Worm (Caenorhabditis elegans) whole organism, L1 larva: Measurements from ENCODE around the gene ptr-9.

ENCODE experiments used
- C16A3.4 ChIP-seq: fragments of 150-350 bp; optimal IDR thresholded peaks from 2 replicates; lab custom pipeline; 2014; ENCODE audit warnings: missing biosample characterization, missing genetic modification characterization
- C34B4.2 ChIP-seq: sonication (generic microtip); optimal IDR thresholded peaks from 2 replicates; lab custom pipeline; 2017; ENCODE audit warnings: mild to moderate bottlenecking, missing genetic modification characterization, missing compliant biosample characterization
- Y116A8C.19 ChIP-seq: sonication (generic microtip); optimal IDR thresholded peaks from 2 replicates; lab custom pipeline; 2016; ENCODE audit warnings: missing compliant biosample characterization, missing genetic modification characterization, borderline replicate concordance
- alr-1 ChIP-seq: fragments of 200-800 bp; sonication (Bioruptor generic); optimal IDR thresholded peaks from 2 replicates; lab custom pipeline; 2018; ENCODE audit warnings: borderline replicate concordance, mild to moderate bottlenecking, missing genetic modification characterization, missing compliant biosample characterization
- aly-2 ChIP-seq: fragments of 150-350 bp; optimal IDR thresholded peaks from 2 replicates; lab custom pipeline; 2014; ENCODE audit warnings: missing biosample characterization, missing genetic modification characterization
- blmp-1 ChIP-seq: fragments of 150-350 bp; optimal IDR thresholded peaks from 2 replicates; lab custom pipeline; 2014; ENCODE audit warnings: missing biosample characterization, missing genetic modification characterization
- ceh-63 ChIP-seq: fragments of 200-800 bp; sonication (Bioruptor generic); optimal IDR thresholded peaks from 2 replicates; lab custom pipeline; 2018; ENCODE audit warnings: mild to moderate bottlenecking, missing genetic modification characterization, missing compliant biosample characterization
- ceh-82 ChIP-seq, 3 experiments: fragments of 150-350 bp in 1 of 3; sonication (generic microtip) in 2 of 3; optimal IDR thresholded peaks; 2 replicates each; lab custom pipeline; 2014 to 2017; ENCODE audit warnings: missing biosample characterization in 3 of 3, missing genetic modification characterization in 3 of 3
- ceh-90 ChIP-seq: sonication (generic microtip); optimal IDR thresholded peaks from 2 replicates; lab custom pipeline; 2016; ENCODE audit warnings: missing genetic modification characterization, missing compliant biosample characterization
- ces-1 ChIP-seq: fragments of 150-350 bp; optimal IDR thresholded peaks from 2 replicates; lab custom pipeline; 2014; ENCODE audit warnings: missing biosample characterization, missing genetic modification reagents, missing genetic modification characterization
- dpl-1 ChIP-seq, 3 experiments: fragments of 150-350 bp in 2 of 3; sonication (generic microtip) in 1 of 3; optimal IDR thresholded peaks; 2 replicates each; lab custom pipeline; 2014 to 2017; ENCODE audit warnings: missing biosample characterization in 3 of 3, missing genetic modification characterization in 3 of 3, missing genetic modification reagents in 3 of 3
- dsc-1 ChIP-seq: sonication (generic microtip); optimal IDR thresholded peaks from 2 replicates; lab custom pipeline; 2016; ENCODE audit warnings: mild to moderate bottlenecking, missing genetic modification characterization, missing compliant biosample characterization
- efl-1 ChIP-seq, 4 experiments: fragments of 150-350 bp; optimal IDR thresholded peaks in 3 of 4; peaks in 1 of 4; 1 replicate in 1 of 4; 2 replicates in 3 of 4; lab custom pipeline; 2014; ENCODE audit warnings: missing biosample characterization in 2 of 4, missing genetic modification characterization in 2 of 4, missing genetic modification reagents in 2 of 4
- efl-3 ChIP-seq: fragments of 200-800 bp; sonication (Bioruptor generic); optimal IDR thresholded peaks from 2 replicates; lab custom pipeline; 2018; ENCODE audit warnings: mild to moderate bottlenecking, missing genetic modification characterization, missing compliant biosample characterization
- egl-13 ChIP-seq: sonication (generic microtip); optimal IDR thresholded peaks from 2 replicates; lab custom pipeline; 2016; ENCODE audit warnings: missing genotype, missing genetic modification reagents, missing genetic modification characterization, missing compliant biosample characterization
- elt-2 ChIP-seq: sonication (generic microtip); optimal IDR thresholded peaks from 2 replicates; lab custom pipeline; 2016; ENCODE audit warnings: missing genetic modification characterization, mild to moderate bottlenecking, inconsistent platforms, missing compliant biosample characterization, missing genetic modification reagents
- fkh-4 ChIP-seq: sonication (generic microtip); optimal IDR thresholded peaks from 2 replicates; lab custom pipeline; 2016; ENCODE audit warnings: missing compliant biosample characterization, missing genetic modification characterization, borderline replicate concordance
- fkh-8 ChIP-seq: sonication (generic microtip); optimal IDR thresholded peaks from 2 replicates; lab custom pipeline; 2016; ENCODE audit warnings: mild to moderate bottlenecking, missing genetic modification characterization, missing compliant biosample characterization
- hlh-4 ChIP-seq: sonication (generic microtip); optimal IDR thresholded peaks from 2 replicates; lab custom pipeline; 2016; ENCODE audit warnings: mild to moderate bottlenecking, missing genetic modification characterization, missing compliant biosample characterization
- irx-1 ChIP-seq: sonication (generic microtip); optimal IDR thresholded peaks from 2 replicates; lab custom pipeline; 2016; ENCODE audit warnings: missing genetic modification characterization, missing compliant biosample characterization
- isw-1 ChIP-seq: fragments of 200-800 bp; sonication (Bioruptor generic); IDR thresholded peaks from 2 replicates; pipeline ENCODE4 v1.3.6; 2022; ENCODE audit warnings: missing genetic modification characterization, missing compliant biosample characterization
- jun-1 ChIP-seq: fragments of 150-350 bp; optimal IDR thresholded peaks from 2 replicates; lab custom pipeline; 2014; ENCODE audit warnings: missing biosample characterization, missing genetic modification reagents, missing genetic modification characterization
- lin-14 ChIP-seq: fragments of 200-800 bp; sonication (Bioruptor generic); optimal IDR thresholded peaks from 2 replicates; lab custom pipeline; 2018; ENCODE audit warnings: mild to moderate bottlenecking, missing genetic modification characterization, moderate library complexity, missing compliant biosample characterization
- lin-15B ChIP-seq: fragments of 150-350 bp; sonication (generic microtip); optimal IDR thresholded peaks from 3 replicates; lab custom pipeline; 2014; ENCODE audit warnings: missing biosample characterization, missing genetic modification characterization
- lin-39 ChIP-seq: fragments of 150-350 bp; optimal IDR thresholded peaks from 2 replicates; lab custom pipeline; 2014; ENCODE audit warnings: missing biosample characterization, missing genetic modification reagents, missing genetic modification characterization
- lsy-2 ChIP-seq, 2 experiments: fragments of 150-350 bp; optimal IDR thresholded peaks; 2 replicates each; lab custom pipeline; 2014; ENCODE audit warnings: missing biosample characterization in 2 of 2, missing genetic modification characterization in 2 of 2
- mdl-1 ChIP-seq, 2 experiments: fragments of 150-350 bp; optimal IDR thresholded peaks; 2 replicates each; lab custom pipeline; 2014 to 2017; ENCODE audit warnings: missing biosample characterization in 2 of 2, missing genetic modification characterization in 2 of 2, inconsistent platforms in 1 of 2
- mef-2 ChIP-seq: fragments of 150-350 bp; optimal IDR thresholded peaks from 2 replicates; lab custom pipeline; 2014; ENCODE audit warnings: missing biosample characterization, missing genetic modification characterization
- mep-1 ChIP-seq: fragments of 150-350 bp; optimal IDR thresholded peaks from 2 replicates; lab custom pipeline; 2014; ENCODE audit warnings: missing biosample characterization, missing genetic modification characterization
- nhr-11 ChIP-seq: fragments of 150-350 bp; optimal IDR thresholded peaks from 2 replicates; lab custom pipeline; 2014; ENCODE audit warnings: missing biosample characterization, missing genetic modification characterization
- nhr-12 ChIP-seq: sonication (generic microtip); optimal IDR thresholded peaks from 2 replicates; lab custom pipeline; 2017; ENCODE audit warnings: missing biosample characterization, missing genetic modification characterization
- nhr-19 ChIP-seq: fragments of 200-800 bp; sonication (Bioruptor generic); conservative IDR thresholded peaks from 2 replicates; pipeline ENCODE4 v1.3.6; 2022; ENCODE audit warnings: missing genetic modification characterization, missing compliant biosample characterization
- nhr-20 ChIP-seq: sonication (generic microtip); optimal IDR thresholded peaks from 2 replicates; lab custom pipeline; 2016; ENCODE audit warnings: mild to moderate bottlenecking, missing genetic modification characterization, missing compliant biosample characterization
- nhr-71 ChIP-seq: sonication (generic microtip); optimal IDR thresholded peaks from 2 replicates; lab custom pipeline; 2016; ENCODE audit warnings: mild to moderate bottlenecking, missing genetic modification characterization, moderate library complexity, missing compliant biosample characterization
- pag-3 ChIP-seq: sonication (generic microtip); optimal IDR thresholded peaks from 2 replicates; lab custom pipeline; 2017; ENCODE audit warnings: missing genetic modification characterization, mild to moderate bottlenecking, missing compliant biosample characterization, antibody characterized with exemption, borderline replicate concordance; ENCODE audit not compliant: insufficient read depth
- pqm-1 ChIP-seq: sonication (generic microtip); optimal IDR thresholded peaks from 3 replicates; lab custom pipeline; 2017; ENCODE audit warnings: missing biosample characterization, missing genetic modification characterization
- rnt-1 ChIP-seq: sonication (generic microtip); optimal IDR thresholded peaks from 2 replicates; lab custom pipeline; 2016; ENCODE audit warnings: mild to moderate bottlenecking, missing genetic modification characterization, moderate library complexity, missing compliant biosample characterization
- snu-23 ChIP-seq: sonication (generic microtip); optimal IDR thresholded peaks from 2 replicates; lab custom pipeline; 2016; ENCODE audit warnings: missing genetic modification characterization, missing compliant biosample characterization
- sox-4 ChIP-seq: sonication (generic microtip); optimal IDR thresholded peaks from 2 replicates; lab custom pipeline; 2016; ENCODE audit warnings: missing genetic modification characterization, missing compliant biosample characterization
- tbx-2 ChIP-seq: sonication (generic microtip); optimal IDR thresholded peaks from 2 replicates; lab custom pipeline; 2016; ENCODE audit warnings: missing genetic modification characterization, missing compliant biosample characterization
- unc-62 ChIP-seq: fragments of 150-350 bp; optimal IDR thresholded peaks from 2 replicates; lab custom pipeline; 2014; ENCODE audit warnings: missing biosample characterization, missing genetic modification reagents, missing genetic modification characterization
- unc-86 ChIP-seq: sonication (generic microtip); optimal IDR thresholded peaks from 2 replicates; lab custom pipeline; 2016; ENCODE audit warnings: missing genetic modification characterization, missing compliant biosample characterization
- zag-1 ChIP-seq: fragments of 150-350 bp; optimal IDR thresholded peaks from 2 replicates; lab custom pipeline; 2014; ENCODE audit warnings: missing biosample characterization, missing genetic modification characterization

ptr-9 gene

ce11 chrIII:9154766-9155165 lies 6.7 kb downstream of the ptr-9 start, which contains the start of gene irld-34:
Gene irld-34, plus strand, starts transcription at chrIII:9155066.
- TF ChIP-seq fkh-8 (peak; percentile 50), blmp-1 (tag; lab: Kevin White, UChicago) (no peak)

ce11 chrIII:9153809-9154208 lies 7.6 kb downstream of the ptr-9 start, which contains the start of gene nhl-1:
Gene nhl-1, minus strand, starts transcription at chrIII:9153909.
- TF ChIP-seq rnt-1 (tag; lab: Kevin White, UChicago) (peak; percentile 44), nhr-71 (peak; percentile 1), ceh-90 (tag; lab: Kevin White, UChicago) (no peak), efl-3 (no peak)

ce11 chrIII:9152950-9153349 lies 8.5 kb downstream of the ptr-9 start:
- no peak for TF ChIP-seq unc-62 (GFP tag; lab: Kevin White, UChicago)
- no peak for TF ChIP-seq efl-1 (optimal IDR thresholded peaks at IDR 0.05; lab: Kevin White, UChicago)
- peak; percentile 10 to 94 for TF ChIP-seq efl-1 (GFP tag; optimal IDR thresholded peaks at IDR 0.05 in 1 of 2; lab: Kevin White, UChicago)
- TF ChIP-seq lsy-2 (tag; optimal IDR thresholded peaks at IDR 0.05; lab: Kevin White, UChicago): peak in 1 of 2 experiments; percentile 42
- no peak for TF ChIP-seq alr-1 (tag; lab: Kevin White, UChicago)
- TF ChIP-seq nhr-71: peak; percentile 40
- TF ChIP-seq rnt-1 (tag; lab: Kevin White, UChicago): peak; percentile 46
- TF ChIP-seq lin-14 (GFP tag; lab: Kevin White, UChicago): peak; percentile 40
- TF ChIP-seq hlh-4: no peak
- no peak for TF ChIP-seq ceh-82 (tag; optimal IDR thresholded peaks at IDR 0.05; lab: Kevin White, UChicago)
- TF ChIP-seq ceh-63 (GFP tag; lab: Kevin White, UChicago): no peak
- no peak; the same call in 1 of the 2 replicates for TF ChIP-seq nhr-19 (GFP tag; lab: Robert Waterston, UW)

- TF ChIP-seq sox-4 (tag; lab: Kevin White, UChicago): no peak
- TF ChIP-seq C16A3.4 (tag; lab: Kevin White, UChicago): peak; percentile 11
- peak; percentile 22; the same call in 1 of the 2 replicates for TF ChIP-seq nhr-19 (GFP tag; lab: Robert Waterston, UW)
- peak; percentile 82 for TF ChIP-seq lin-14 (GFP tag; lab: Kevin White, UChicago)
- no peak for TF ChIP-seq ceh-63 (GFP tag; lab: Kevin White, UChicago)
- no peak for TF ChIP-seq efl-1 (optimal IDR thresholded peaks at IDR 0.05; lab: Kevin White, UChicago)
- no peak for TF ChIP-seq efl-1 (GFP tag; optimal IDR thresholded peaks at IDR 0.05 in 1 of 2; lab: Kevin White, UChicago)
- TF ChIP-seq aly-2 (tag; lab: Kevin White, UChicago): no peak
- TF ChIP-seq rnt-1 (tag; lab: Kevin White, UChicago): peak; percentile 64
- TF ChIP-seq mep-1 (tag; lab: Kevin White, UChicago): peak; percentile 40
- TF ChIP-seq nhr-20 (tag; lab: Kevin White, UChicago): peak; percentile 25
- peak; percentile 1 for TF ChIP-seq fkh-4
- no peak for TF ChIP-seq Y116A8C.19 (tag; lab: Kevin White, UChicago)
- no peak for TF ChIP-seq jun-1
- TF ChIP-seq pqm-1 (tag; lab: Kevin White, UChicago): no peak
- TF ChIP-seq elt-2 (tag; lab: Kevin White, UChicago): no peak
- TF ChIP-seq efl-3: no peak
- no peak for TF ChIP-seq egl-13
- peak in 1 of 2 experiments; percentile 16 for TF ChIP-seq mdl-1 (tag; optimal IDR thresholded peaks at IDR 0.05; lab: Kevin White, UChicago)
- TF ChIP-seq isw-1 (GFP tag; lab: Robert Waterston, UW): no peak
- TF ChIP-seq mef-2 (tag; lab: Kevin White, UChicago): no peak
- no peak for TF ChIP-seq fkh-8
- TF ChIP-seq irx-1 (tag; lab: Kevin White, UChicago): no peak
- no peak for TF ChIP-seq nhr-12 (tag; lab: Kevin White, UChicago)
- TF ChIP-seq zag-1 (tag; lab: Kevin White, UChicago): no peak
- TF ChIP-seq unc-86 (tag; lab: Kevin White, UChicago): no peak
- no peak for TF ChIP-seq dsc-1 (tag; lab: Kevin White, UChicago)
- no peak for TF ChIP-seq alr-1 (tag; lab: Kevin White, UChicago)
- TF ChIP-seq lin-15B (tag; lab: Kevin White, UChicago): no peak
- TF ChIP-seq pag-3 (tag; lab: Kevin White, UChicago): peak; percentile 89
- no peak for TF ChIP-seq ces-1 (GFP tag; lab: Kevin White, UChicago)
- TF ChIP-seq C34B4.2 (tag; lab: Kevin White, UChicago): no peak
- TF ChIP-seq lin-39: peak; percentile 4
- peak in 1 of 3 experiments; percentile 2 for TF ChIP-seq dpl-1 (GFP tag; optimal IDR thresholded peaks at IDR 0.05; lab: Kevin White, UChicago)
- peak; percentile 29 for TF ChIP-seq snu-23
- peak; percentile 6 to 52 for TF ChIP-seq lsy-2 (tag; optimal IDR thresholded peaks at IDR 0.05; lab: Kevin White, UChicago)
- TF ChIP-seq nhr-11 (tag; lab: Kevin White, UChicago): no peak
- TF ChIP-seq tbx-2 (tag; lab: Kevin White, UChicago): no peak
- no peak for TF ChIP-seq blmp-1 (tag; lab: Kevin White, UChicago)
- TF ChIP-seq nhr-71: peak; percentile 55
These were observed 9.7 kb downstream of the ptr-9 start for ce11 chrIII:9151782-9152181.
